Worm (Caenorhabditis elegans): ENCODE results near the gene Y4C6B.3.

DNA sequence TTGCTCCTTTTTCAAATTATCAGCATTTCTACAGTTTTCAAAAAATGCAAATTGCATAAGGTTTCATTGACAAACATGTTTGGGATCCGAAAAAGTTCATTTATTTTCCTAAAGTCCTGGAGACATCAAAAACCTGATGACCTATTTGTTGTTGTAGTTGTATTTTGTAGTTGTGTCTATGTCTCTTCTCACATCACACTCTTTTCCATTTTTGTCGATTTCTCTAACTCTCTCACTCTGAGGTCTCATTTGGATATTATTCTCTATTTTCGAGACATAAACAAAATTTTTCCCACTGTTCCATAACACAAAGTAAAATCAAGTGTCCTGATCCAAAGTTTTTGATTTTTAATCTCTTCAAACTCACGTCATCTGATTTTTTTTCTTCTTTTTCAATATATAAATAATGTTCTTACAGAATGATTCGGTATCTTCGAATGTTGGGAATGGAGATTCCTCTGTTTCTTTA lies 13.4 kb upstream of the Y4C6B.3 start, which contains the start of gene slc-46A:
- TF ChIP-seq ztf-23 (GFP tag; IDR thresholded peaks at IDR 0.05) = no peak
- no peak for TF ChIP-seq klf-2 (GFP tag; conservative IDR thresholded peaks at IDR 0.05)
- TF ChIP-seq T22C8.4 (GFP tag; IDR thresholded peaks at IDR 0.05) = no peak

Data from whole organism, midembryonic.